Worm (Caenorhabditis elegans): ENCODE measurements around the gene T07A5.7.

The T07A5.7 gene

ce11 chrIII:10284214-10284613 is 26.7 kb downstream of the T07A5.7 start (continued):
- TF ChIP-seq duxl-1 (tag; optimal IDR thresholded peaks at IDR 0.05; ENCODE audit: poor library complexity) (no peak), hlh-11 (tag; optimal IDR thresholded peaks at IDR 0.05) (peak; percentile 42), Y75B8A.6 (GFP tag; IDR thresholded peaks at IDR 0.05) (no peak), vab-7 (GFP tag; IDR thresholded peaks at IDR 0.05) (peak; percentile 59), ctbp-1 (GFP tag; IDR thresholded peaks at IDR 0.05) (peak; percentile 94; the same call in 1 of the 2 replicates), nhr-11 (tag; optimal IDR thresholded peaks at IDR 0.05) (peak; percentile 13), R02D3.7 (tag; optimal IDR thresholded peaks at IDR 0.05) (no peak), mes-2 (tag; optimal IDR thresholded peaks at IDR 0.05; ENCODE audit: poor library complexity, severe bottlenecking) (peak; percentile 9), jun-1 (tag; optimal IDR thresholded peaks at IDR 0.05) (no peak), hmg-1.1 (GFP tag; IDR thresholded peaks at IDR 0.05) (peak; percentile 74), nhr-6 (tag; optimal IDR thresholded peaks at IDR 0.05) (no peak), D1046.2 (GFP tag; IDR thresholded peaks at IDR 0.05) (0 out of 2 replicates have a peak, but pooled peaks have one; percentile 72), zag-1 (tag; optimal IDR thresholded peaks at IDR 0.05) (peak; percentile 33), ama-1 (optimal IDR thresholded peaks at IDR 0.05) (no peak), F26F4.8 (GFP tag; conservative IDR thresholded peaks at IDR 0.05) (no peak), nhr-111 (GFP tag; optimal IDR thresholded peaks at IDR 0.05) (no peak), aly-2 (tag; optimal IDR thresholded peaks at IDR 0.05) (no peak), zip-11 (GFP tag; IDR thresholded peaks at IDR 0.05) (no peak), set-16 (GFP tag; IDR thresholded peaks at IDR 0.05) (peak; percentile 93), daf-16 (GFP tag; optimal IDR thresholded peaks at IDR 0.05) (no peak), daf-16 (tag; optimal IDR thresholded peaks at IDR 0.05) (no peak), lin-1 (GFP tag; IDR thresholded peaks at IDR 0.05) (no peak), Y48G9A.11 (GFP tag; IDR thresholded peaks at IDR 0.05) (no peak), unc-62 (GFP tag; optimal IDR thresholded peaks at IDR 0.05 in 1 of 2) (peak in 1 of 2 experiments; percentile 82), unc-62 (tag; optimal IDR thresholded peaks at IDR 0.05) (no peak), hif-1 (tag; optimal IDR thresholded peaks at IDR 0.05) (peak in 1 of 2 experiments; percentile 55), spr-3 (GFP tag; optimal IDR thresholded peaks at IDR 0.05) (no peak), mdl-1 (tag; optimal IDR thresholded peaks at IDR 0.05) (peak; percentile 48 to 74), madf-9 (GFP tag; conservative IDR thresholded peaks at IDR 0.05) (peak; percentile 49; the same call in 1 of the 2 replicates), tra-1 (GFP tag; IDR thresholded peaks at IDR 0.05) (0 out of 2 replicates have a peak, but pooled peaks have one; percentile 35), mep-1 (tag; optimal IDR thresholded peaks at IDR 0.05) (peak; percentile 61), ZK337.2 (GFP tag; IDR thresholded peaks at IDR 0.05) (no peak), ceh-20 (GFP tag; IDR thresholded peaks at IDR 0.05) (no peak), rbr-2 (tag; optimal IDR thresholded peaks at IDR 0.05) (peak; percentile 85), egl-43 (GFP tag; IDR thresholded peaks at IDR 0.05) (peak; percentile 65; the same call in 1 of the 2 replicates)

ce11 chrIII:10278826-10279225 is 32.1 kb downstream of the T07A5.7 start, which contains the start of gene pad-2:
pad-2 (plus strand) TSS chrIII:10279126.
- TF ChIP-seq Y75B8A.6 (GFP tag; IDR thresholded peaks at IDR 0.05) = no peak
- TF ChIP-seq set-16 (GFP tag; IDR thresholded peaks at IDR 0.05) = no peak
- no peak for TF ChIP-seq ceh-82 (tag; optimal IDR thresholded peaks at IDR 0.05)
- TF ChIP-seq lin-13 (GFP tag; optimal IDR thresholded peaks at IDR 0.05) = no peak
- TF ChIP-seq nhr-111 (GFP tag; optimal IDR thresholded peaks at IDR 0.05) = no peak
- TF ChIP-seq T20F7.1 (GFP tag; optimal IDR thresholded peaks at IDR 0.05) = no peak
- TF ChIP-seq nhr-41 (GFP tag; IDR thresholded peaks at IDR 0.05) = no peak
- TF ChIP-seq zfp-3 (GFP tag; conservative IDR thresholded peaks at IDR 0.05) = no peak
- no peak for TF ChIP-seq ztf-11 (tag; optimal IDR thresholded peaks at IDR 0.05)
- no peak for TF ChIP-seq F44E2.7 (GFP tag; IDR thresholded peaks at IDR 0.05)
- no peak for TF ChIP-seq ceh-44 (GFP tag; IDR thresholded peaks at IDR 0.05)
- no peak for TF ChIP-seq spr-3 (GFP tag; optimal IDR thresholded peaks at IDR 0.05)
